Fruit fly (Drosophila melanogaster) whole organism, embryonic: Measurements from ENCODE around the gene CG4332.
A peak's percentile ranks its signal among the peaks of the same experiment; 100 is the strongest.

Source experiments
- B-H2 ChIP-seq: fragments of 200-800 bp; sonication (Bioruptor generic); optimal IDR thresholded peaks from 2 replicates; lab custom pipeline; 2018; ENCODE audit warnings: missing biosample characterization, mild to moderate bottlenecking, missing genetic modification characterization
- BEAF-32 ChIP-seq: fragments of 200-800 bp; sonication (Bioruptor generic); optimal IDR thresholded peaks from 3 replicates; lab custom pipeline; 2017; ENCODE audit warnings: missing biosample characterization, missing genetic modification characterization, mild to moderate bottlenecking, moderate library complexity, missing genetic modification reagents
- CG11695 ChIP-seq: fragments of 200-800 bp; sonication (Bioruptor generic); IDR thresholded peaks from 3 replicates; pipeline ENCODE4 v1.3.6; 2022; ENCODE audit warnings: missing biosample characterization, missing genetic modification characterization
- CG12071 ChIP-seq: fragments of 200-800 bp; sonication (Bioruptor generic); optimal IDR thresholded peaks from 3 replicates; lab custom pipeline; 2018; ENCODE audit warnings: missing biosample characterization, mild to moderate bottlenecking, missing genetic modification characterization
- CG12236 ChIP-seq: fragments of 200-800 bp; sonication (Bioruptor generic); optimal IDR thresholded peaks from 2 replicates; lab custom pipeline; 2016; ENCODE audit warnings: missing biosample characterization, missing genetic modification characterization
- CG12659 ChIP-seq: fragments of 200-800 bp; sonication (Bioruptor generic); optimal IDR thresholded peaks from 3 replicates; lab custom pipeline; 2017; ENCODE audit warnings: mild to moderate bottlenecking, missing biosample characterization, missing genetic modification reagents, missing genetic modification characterization
- CG14667 ChIP-seq: fragments of 200-800 bp; sonication (Bioruptor generic); IDR thresholded peaks from 2 replicates; pipeline ENCODE4 v1.3.6; 2022; ENCODE audit warnings: missing biosample characterization, missing genetic modification characterization
- CG15073 ChIP-seq: fragments of 200-800 bp; sonication (Bioruptor generic); optimal IDR thresholded peaks from 2 replicates; lab custom pipeline; 2016; ENCODE audit warnings: missing biosample characterization, missing genetic modification characterization
- CG15479 ChIP-seq: fragments of 200-800 bp; sonication (Bioruptor generic); optimal IDR thresholded peaks from 3 replicates; lab custom pipeline; 2019; ENCODE audit warnings: missing biosample characterization, mild to moderate bottlenecking, missing genetic modification characterization, moderate library complexity
- CG15601 ChIP-seq: fragments of 200-800 bp; sonication (Bioruptor generic); optimal IDR thresholded peaks from 3 replicates; lab custom pipeline; 2019; ENCODE audit warnings: missing biosample characterization, mild to moderate bottlenecking, missing genetic modification characterization, moderate library complexity
- CG15696 ChIP-seq: fragments of 200-800 bp; sonication (Bioruptor generic); optimal IDR thresholded peaks from 2 replicates; lab custom pipeline; 2019; ENCODE audit warnings: missing biosample characterization, mild to moderate bottlenecking, missing genetic modification characterization, moderate library complexity
- CG1602 ChIP-seq: fragments of 200-800 bp; sonication (Bioruptor generic); optimal IDR thresholded peaks from 3 replicates; lab custom pipeline; 2016; ENCODE audit warnings: missing biosample characterization, missing genetic modification characterization
- CG17912 ChIP-seq: fragments of 200-800 bp; sonication (Bioruptor generic); optimal IDR thresholded peaks from 2 replicates; lab custom pipeline; 2018; ENCODE audit warnings: missing biosample characterization, mild to moderate bottlenecking, missing genetic modification characterization
- CG2116 ChIP-seq: fragments of 200-800 bp; sonication (Bioruptor generic); optimal IDR thresholded peaks from 3 replicates; lab custom pipeline; 2018; ENCODE audit warnings: missing biosample characterization, mild to moderate bottlenecking, missing genetic modification characterization
- CG30020 ChIP-seq: fragments of 200-800 bp; optimal IDR thresholded peaks from 2 replicates; lab custom pipeline; 2019; ENCODE audit warnings: missing biosample characterization, mild to moderate bottlenecking, missing genetic modification characterization, moderate library complexity
- CG3995 ChIP-seq: fragments of 200-800 bp; sonication (Bioruptor generic); optimal IDR thresholded peaks from 3 replicates; lab custom pipeline; 2016; ENCODE audit warnings: missing biosample characterization, missing genetic modification characterization
- CG8388 ChIP-seq: fragments of 200-800 bp; sonication (Bioruptor generic); optimal IDR thresholded peaks from 2 replicates; lab custom pipeline; 2019; ENCODE audit warnings: missing biosample characterization, mild to moderate bottlenecking, missing genetic modification characterization, moderate library complexity
- CG8944 ChIP-seq: fragments of 200-800 bp; sonication (Bioruptor generic); optimal IDR thresholded peaks from 3 replicates; lab custom pipeline; 2016; ENCODE audit warnings: missing biosample characterization, missing genetic modification characterization
- Camta ChIP-seq: fragments of 200-800 bp; sonication (Bioruptor generic); optimal IDR thresholded peaks from 2 replicates; lab custom pipeline; 2016; ENCODE audit warnings: missing biosample characterization, missing genetic modification characterization
- Dbx ChIP-seq: fragments of 200-800 bp; sonication (Bioruptor generic); IDR thresholded peaks from 3 replicates; pipeline ENCODE4 v1.3.6; 2022; ENCODE audit warnings: missing biosample characterization, missing genetic modification characterization
- Dek ChIP-seq: fragments of 200-800 bp; sonication (Bioruptor generic); optimal IDR thresholded peaks from 3 replicates; lab custom pipeline; 2019; ENCODE audit warnings: missing biosample characterization, mild to moderate bottlenecking, missing genetic modification characterization, moderate library complexity
- Ets97D ChIP-seq: fragments of 200-800 bp; sonication (Bioruptor generic); optimal IDR thresholded peaks from 3 replicates; lab custom pipeline; 2016; ENCODE audit warnings: missing biosample characterization, missing genetic modification characterization
- Fer3 ChIP-seq: fragments of 200-800 bp; sonication (Bioruptor generic); optimal IDR thresholded peaks from 2 replicates; lab custom pipeline; 2018; ENCODE audit warnings: missing biosample characterization, mild to moderate bottlenecking, missing genetic modification characterization, moderate library complexity
- HLHmδ ChIP-seq: fragments of 200-800 bp; sonication (Bioruptor generic); optimal IDR thresholded peaks from 2 replicates; lab custom pipeline; 2018; ENCODE audit warnings: missing biosample characterization, mild to moderate bottlenecking, missing genetic modification characterization, moderate library complexity
- Med ChIP-seq: fragments of 200-800 bp; sonication (Bioruptor generic); peaks from one replicate; lab custom pipeline; 2016; ENCODE audit warnings: missing biosample characterization, missing genetic modification characterization, mild to moderate bottlenecking, inconsistent platforms, moderate library complexity
- Oli ChIP-seq: fragments of 200-800 bp; sonication (Bioruptor generic); optimal IDR thresholded peaks from 2 replicates; lab custom pipeline; 2018; ENCODE audit warnings: missing biosample characterization, mild to moderate bottlenecking, missing genetic modification characterization, moderate library complexity
- Side ChIP-seq: fragments of 200-800 bp; sonication (Bioruptor generic); optimal IDR thresholded peaks from 2 replicates; lab custom pipeline; 2016; ENCODE audit warnings: missing biosample characterization, missing genetic modification characterization
- Sox100B ChIP-seq: fragments of 200-800 bp; sonication (Bioruptor generic); optimal IDR thresholded peaks from 3 replicates; lab custom pipeline; 2018; ENCODE audit warnings: missing biosample characterization, mild to moderate bottlenecking, missing genetic modification characterization
- Trl ChIP-seq, 3 experiments: fragments of >200 bp in 2 of 3; fragments of 200-800 bp in 1 of 3; sonication (Bioruptor generic) in 1 of 3; optimal IDR thresholded peaks; 2 replicates in 1 of 3; 3 replicates in 2 of 3; lab custom pipeline; 2016 to 2017; ENCODE audit warnings: missing biosample characterization in 1 of 3, missing genetic modification characterization in 1 of 3
- ato ChIP-seq: fragments of 200-800 bp; sonication (Bioruptor generic); IDR thresholded peaks from 2 replicates; pipeline ENCODE4 v1.3.6; 2022; ENCODE audit warnings: missing biosample characterization, missing genetic modification characterization; ENCODE audit not compliant: partially characterized antibody
- cas ChIP-seq: fragments of 200-800 bp; sonication (Bioruptor generic); IDR thresholded peaks from 2 replicates; pipeline ENCODE4 v1.3.6; 2022; ENCODE audit warnings: missing biosample characterization, missing genetic modification characterization
- chn ChIP-seq: fragments of 200-800 bp; sonication (Bioruptor generic); optimal IDR thresholded peaks from 2 replicates; lab custom pipeline; 2016; ENCODE audit warnings: missing biosample characterization, missing genetic modification characterization
- ems ChIP-seq: fragments of 200-800 bp; sonication (Bioruptor generic); optimal IDR thresholded peaks from 3 replicates; lab custom pipeline; 2016; ENCODE audit warnings: missing biosample characterization, missing genetic modification characterization
- exex ChIP-seq: fragments of 200-800 bp; sonication (Bioruptor generic); optimal IDR thresholded peaks from 4 replicates; lab custom pipeline; 2018; ENCODE audit warnings: missing biosample characterization, mild to moderate bottlenecking, missing genetic modification characterization, moderate library complexity
- eyg ChIP-seq: fragments of 200-800 bp; sonication (Bioruptor generic); optimal IDR thresholded peaks from 3 replicates; lab custom pipeline; 2016; ENCODE audit warnings: missing biosample characterization, missing genetic modification characterization
- gsb ChIP-seq: fragments of 200-800 bp; sonication (Bioruptor generic); IDR thresholded peaks from 2 replicates; pipeline ENCODE4 v1.3.6; 2022; ENCODE audit warnings: missing biosample characterization, missing genetic modification characterization
- her ChIP-seq: fragments of 200-800 bp; sonication (Bioruptor generic); optimal IDR thresholded peaks from 2 replicates; lab custom pipeline; 2016; ENCODE audit warnings: missing biosample characterization, missing genetic modification characterization
- klu ChIP-seq: fragments of 200-800 bp; sonication (Bioruptor generic); IDR thresholded peaks from 2 replicates; pipeline ENCODE4 v1.3.6; 2022; ENCODE audit warnings: missing biosample characterization, missing genetic modification characterization
- lilli ChIP-seq: fragments of 200-800 bp; sonication (Bioruptor generic); optimal IDR thresholded peaks from 3 replicates; lab custom pipeline; 2016; ENCODE audit warnings: missing biosample characterization, missing genetic modification characterization
- lmd ChIP-seq: fragments of 200-800 bp; sonication (Bioruptor generic); IDR thresholded peaks from 2 replicates; pipeline ENCODE4 v1.3.6; 2022; ENCODE audit warnings: missing biosample characterization, missing genetic modification characterization
- lola ChIP-seq, 3 experiments: fragments of >200 bp in 2 of 3; fragments of 200-800 bp in 1 of 3; sonication (Bioruptor generic) in 1 of 3; optimal IDR thresholded peaks; 2 replicates each; lab custom pipeline; 2017 to 2019; ENCODE audit warnings: missing biosample characterization in 3 of 3, missing genetic modification characterization in 3 of 3, mild to moderate bottlenecking in 1 of 3, moderate library complexity in 1 of 3
- nerfin-1 ChIP-seq: fragments of 200-800 bp; sonication (Bioruptor generic); optimal IDR thresholded peaks from 3 replicates; lab custom pipeline; 2019; ENCODE audit warnings: missing biosample characterization, mild to moderate bottlenecking, missing genetic modification characterization, moderate library complexity
- odd ChIP-seq: fragments of 200-800 bp; sonication (Bioruptor generic); optimal IDR thresholded peaks from 2 replicates; lab custom pipeline; 2017; ENCODE audit warnings: missing biosample characterization, mild to moderate bottlenecking, missing genetic modification characterization
- pita ChIP-seq: fragments of 200-800 bp; sonication (Bioruptor generic); optimal IDR thresholded peaks from 2 replicates; lab custom pipeline; 2017; ENCODE audit warnings: missing biosample characterization, mild to moderate bottlenecking, missing genetic modification characterization
- sc ChIP-seq, 3 experiments: fragments of >200 bp in 2 of 3; fragments of 200-800 bp in 1 of 3; sonication (Bioruptor generic) in 1 of 3; optimal IDR thresholded peaks; 2 replicates in 2 of 3; 3 replicates in 1 of 3; lab custom pipeline; 2017; ENCODE audit warnings: mild to moderate bottlenecking in 1 of 3, missing biosample characterization in 1 of 3, missing genetic modification characterization in 1 of 3, missing genetic modification reagents in 1 of 3
- shn ChIP-seq: fragments of 200-800 bp; sonication (Bioruptor generic); optimal IDR thresholded peaks from 3 replicates; lab custom pipeline; 2016; ENCODE audit warnings: missing biosample characterization, missing genetic modification characterization
- sima ChIP-seq: fragments of 200-800 bp; sonication (Bioruptor generic); optimal IDR thresholded peaks from 2 replicates; lab custom pipeline; 2016; ENCODE audit warnings: missing biosample characterization, missing genetic modification characterization
- sisA ChIP-seq: fragments of 200-800 bp; sonication (Bioruptor generic); IDR thresholded peaks from 2 replicates; pipeline ENCODE4 v1.3.6; 2022; ENCODE audit warnings: missing biosample characterization, missing genetic modification characterization
- wek ChIP-seq: fragments of 200-800 bp; sonication (Bioruptor generic); optimal IDR thresholded peaks from 3 replicates; lab custom pipeline; 2018; ENCODE audit warnings: missing biosample characterization, mild to moderate bottlenecking, missing genetic modification characterization, moderate library complexity
- zen ChIP-seq: fragments of 200-800 bp; sonication (Bioruptor generic); optimal IDR thresholded peaks from 3 replicates; lab custom pipeline; 2018; ENCODE audit warnings: missing biosample characterization, mild to moderate bottlenecking, missing genetic modification characterization, moderate library complexity
- zf30C ChIP-seq: fragments of 200-800 bp; sonication (Bioruptor generic); optimal IDR thresholded peaks from 3 replicates; lab custom pipeline; 2018; ENCODE audit warnings: missing biosample characterization, mild to moderate bottlenecking, missing genetic modification characterization
- zfh2 ChIP-seq: fragments of 200-800 bp; sonication (Bioruptor generic); optimal IDR thresholded peaks from 2 replicates; lab custom pipeline; 2016; ENCODE audit warnings: missing biosample characterization, missing genetic modification characterization

The CG4332 gene

dm6 chrX:13159481-13159880 is 4.6 kb downstream of the CG4332 start, which contains the start of the genes Bap60 and CG12096 (continued):
- TF ChIP-seq exex (no peak), zfh2 (peak; percentile 88), lmd (peak; percentile 68), Side (GFP tag; lab: Kevin White, UChicago) (peak; percentile 87), Trl (optimal IDR thresholded peaks at IDR 0.05; lab: Kevin White, UChicago) (no peak), Trl (GFP tag; optimal IDR thresholded peaks at IDR 0.05; lab: Kevin White, UChicago) (peak; percentile 46), pita (GFP tag; lab: Kevin White, UChicago) (no peak), HLHmδ (GFP tag; lab: Kevin White, UChicago) (no peak), her (GFP tag; lab: Kevin White, UChicago) (peak; percentile 66), eyg (peak; percentile 66), CG1602 (GFP tag; lab: Kevin White, UChicago) (peak; percentile 62), CG15696 (peak; percentile 78), CG2116 (peak; percentile 92), klu (GFP tag; lab: Robert Waterston, UW) (peak; percentile 54; the same call in 1 of the 2 replicates), Dbx (GFP tag; lab: Robert Waterston, UW) (peak; percentile 83), shn (GFP tag; lab: Kevin White, UChicago) (peak; percentile 85), sima (GFP tag; lab: Kevin White, UChicago) (peak; percentile 11), lilli (peak; percentile 83), CG30020 (peak; percentile 83), CG8944 (GFP tag; lab: Kevin White, UChicago) (peak; percentile 73), CG3995 (GFP tag; lab: Kevin White, UChicago) (peak; percentile 94), Sox100B (GFP tag; lab: Kevin White, UChicago) (no peak), sc (optimal IDR thresholded peaks at IDR 0.05; lab: Kevin White, UChicago) (no peak), sc (GFP tag; optimal IDR thresholded peaks at IDR 0.05; lab: Kevin White, UChicago) (no peak), gsb (no peak), CG15601 (peak; percentile 76), lola (GFP tag; optimal IDR thresholded peaks at IDR 0.05; lab: Kevin White, UChicago) (peak in 1 of 3 experiments; percentile 79), CG14667 (peak; percentile 54), chn (peak; percentile 55), BEAF-32 (GFP tag; lab: Kevin White, UChicago) (peak; percentile 97), Oli (tag; lab: Kevin White, UChicago) (peak; percentile 65), wek (GFP tag; lab: Kevin White, UChicago) (no peak), CG12071 (GFP tag; lab: Kevin White, UChicago) (no peak), CG12236 (no peak), CG8388 (GFP tag; lab: Kevin White, UChicago) (peak; percentile 58), ato (0 out of 2 replicates have a peak, but pooled peaks have one; percentile 64), zf30C (GFP tag; lab: Kevin White, UChicago) (no peak)

dm6 chrX:13172865-13173264 is 18.0 kb downstream of the CG4332 start:
- TF ChIP-seq odd (GFP tag; lab: Kevin White, UChicago) (no peak), CG15479 (GFP tag; lab: Kevin White, UChicago) (peak; percentile 70), CG11695 (GFP tag; lab: Robert Waterston, UW) (no peak), Dek (tag; lab: Kevin White, UChicago) (no peak), CG17912 (GFP tag; lab: Kevin White, UChicago) (no peak), Camta (GFP tag; lab: Kevin White, UChicago) (no peak), B-H2 (no peak), CG15073 (GFP tag; lab: Kevin White, UChicago) (no peak), zen (tag; lab: Kevin White, UChicago) (peak; percentile 15), Fer3 (tag; lab: Kevin White, UChicago) (no peak), Med (GFP tag; lab: Kevin White, UChicago) (peak; percentile 32), wek (GFP tag; lab: Kevin White, UChicago) (no peak), cas (no peak), CG12659 (GFP tag; lab: Kevin White, UChicago) (no peak), ems (GFP tag; lab: Kevin White, UChicago) (no peak), Ets97D (GFP tag; lab: Kevin White, UChicago) (peak; percentile 26), chn (no peak), sisA (no peak), nerfin-1 (tag; lab: Kevin White, UChicago) (no peak)
